Fruit fly (Drosophila melanogaster): Measurements from ENCODE around the gene Osi8.

The Osi8 gene

dm6 chr3R:6304947-6305346 lies 50.0 kb downstream of the Osi8 start, which contains the start of gene Osi16:
Gene Osi16 (plus strand): TSS chr3R:6305247.
- TF ChIP-seq CG2129 (GFP tag; IDR thresholded peaks at IDR 0.05; ENCODE audit: partially characterized antibody) (no peak), zfh2 (GFP tag; optimal IDR thresholded peaks at IDR 0.05) (no peak), Blimp-1 (GFP tag; optimal IDR thresholded peaks at IDR 0.05) (peak; percentile 31), sima (GFP tag; optimal IDR thresholded peaks at IDR 0.05) (no peak), Nf-YA (GFP tag; IDR thresholded peaks at IDR 0.05) (no peak), hb (GFP tag; IDR thresholded peaks at IDR 0.05; ENCODE audit: partially characterized antibody) (0 out of 3 replicates have a peak, but pooled peaks have one; percentile 28), maf-S (GFP tag; optimal IDR thresholded peaks at IDR 0.05) (no peak), CG33213 (GFP tag; optimal IDR thresholded peaks at IDR 0.05) (no peak), trem (tag; optimal IDR thresholded peaks at IDR 0.05) (no peak), CG10366 (GFP tag; IDR thresholded peaks at IDR 0.05) (no peak)
